Worm (Caenorhabditis elegans) whole organism, young adult: ENCODE results near the gene pes-8.
"Not testable (repeated sequence)": the region's sequence is repeated elsewhere in the genome, so short reads cannot be mapped to it uniquely, and the experiment has no call there.

ENCODE experiments used
- B0035.1 ChIP-seq: sonication (generic microtip); optimal IDR thresholded peaks from 2 replicates; lab custom pipeline; 2016; ENCODE audit warnings: missing genetic modification characterization, mild to moderate bottlenecking, missing compliant biosample characterization, missing genotype, missing genetic modification reagents
- B0261.1 ChIP-seq: sonication (generic microtip); optimal IDR thresholded peaks from 2 replicates; lab custom pipeline; 2016; ENCODE audit warnings: mild to moderate bottlenecking, missing genetic modification characterization, moderate library complexity, missing compliant biosample characterization
- C06A6.2 ChIP-seq: fragments of 200-800 bp; sonication (Bioruptor generic); conservative IDR thresholded peaks from 2 replicates; pipeline ENCODE4 v1.3.6; 2022; ENCODE audit warnings: missing genetic modification characterization, missing compliant biosample characterization
- F10E7.11 ChIP-seq: sonication (generic microtip); optimal IDR thresholded peaks from 2 replicates; lab custom pipeline; 2017; ENCODE audit warnings: mild to moderate bottlenecking, missing genetic modification characterization, moderate library complexity, missing compliant biosample characterization
- F33H1.4 ChIP-seq: fragments of 200-800 bp; sonication (Bioruptor generic); IDR thresholded peaks from 2 replicates; pipeline ENCODE4 v1.3.6; 2022; ENCODE audit warnings: missing genetic modification reagents, missing genetic modification characterization, missing compliant biosample characterization
- K11D2.4 ChIP-seq: fragments of 200-800 bp; sonication (Bioruptor generic); IDR thresholded peaks from 2 replicates; pipeline ENCODE4 v1.3.6; 2022; ENCODE audit warnings: missing genetic modification reagents, missing genetic modification characterization, missing compliant biosample characterization
- Y67H2A.10 ChIP-seq: fragments of 200-800 bp; sonication (Bioruptor generic); conservative IDR thresholded peaks from 2 replicates; pipeline ENCODE4 v1.3.6; 2022; ENCODE audit warnings: missing genetic modification reagents, missing genetic modification characterization, missing compliant biosample characterization
- Y95B8A.8 ChIP-seq: fragments of 200-800 bp; sonication (Bioruptor generic); IDR thresholded peaks from 2 replicates; pipeline ENCODE4 v1.3.6; 2022; ENCODE audit warnings: missing genetic modification reagents, missing genetic modification characterization, missing compliant biosample characterization
- bed-1 ChIP-seq: fragments of 200-800 bp; sonication (Bioruptor generic); IDR thresholded peaks from 2 replicates; pipeline ENCODE4 v1.3.6; 2022; ENCODE audit warnings: missing genetic modification reagents, missing genetic modification characterization, missing compliant biosample characterization
- ceh-40 ChIP-seq: fragments of 200-800 bp; sonication (Bioruptor generic); IDR thresholded peaks from 2 replicates; pipeline ENCODE4 v1.3.6; 2022; ENCODE audit warnings: missing genetic modification characterization, missing compliant biosample characterization
- ceh-91 ChIP-seq: fragments of 200-800 bp; sonication (Bioruptor generic); IDR thresholded peaks from 2 replicates; pipeline ENCODE4 v1.3.6; 2022; ENCODE audit warnings: missing genetic modification reagents, missing genetic modification characterization, missing compliant biosample characterization
- egl-18 ChIP-seq: fragments of 200-800 bp; sonication (Bioruptor generic); IDR thresholded peaks from 2 replicates; pipeline ENCODE4 v1.3.6; 2022; ENCODE audit warnings: missing genetic modification reagents, missing genetic modification characterization, missing compliant biosample characterization
- ekl-4 ChIP-seq: fragments of 200-800 bp; sonication (Bioruptor generic); IDR thresholded peaks from 2 replicates; pipeline ENCODE4 v1.3.6; 2022; ENCODE audit warnings: missing genetic modification reagents, missing genetic modification characterization, missing compliant biosample characterization
- ets-4 ChIP-seq: fragments of 200-800 bp; sonication (Bioruptor generic); optimal IDR thresholded peaks from 2 replicates; lab custom pipeline; 2018; ENCODE audit warnings: mild to moderate bottlenecking, missing genetic modification characterization, missing compliant biosample characterization
- him-1 ChIP-seq: sonication (generic microtip); optimal IDR thresholded peaks from 2 replicates; lab custom pipeline; 2016; ENCODE audit warnings: missing genotype, missing genetic modification reagents, missing genetic modification characterization, missing compliant biosample characterization
- lag-1 ChIP-seq: fragments of 200-800 bp; sonication (Bioruptor generic); IDR thresholded peaks from 2 replicates; pipeline ENCODE4 v1.3.6; 2022; ENCODE audit warnings: missing genetic modification reagents, missing genetic modification characterization, missing compliant biosample characterization
- let-526 ChIP-seq: fragments of 200-800 bp; sonication (Bioruptor generic); IDR thresholded peaks from 2 replicates; pipeline ENCODE4 v1.3.6; 2022; ENCODE audit warnings: missing genetic modification reagents, missing genetic modification characterization, missing compliant biosample characterization
- lsy-27 ChIP-seq: sonication (generic microtip); optimal IDR thresholded peaks from 2 replicates; lab custom pipeline; 2017; ENCODE audit warnings: missing genetic modification characterization, mild to moderate bottlenecking, missing compliant biosample characterization, antibody characterized with exemption, missing genotype, borderline replicate concordance; ENCODE audit not compliant: insufficient read depth
- madf-10 ChIP-seq: sonication (generic microtip); optimal IDR thresholded peaks from 2 replicates; lab custom pipeline; 2016; ENCODE audit warnings: mild to moderate bottlenecking, missing genetic modification characterization, missing compliant biosample characterization
- madf-3 ChIP-seq: fragments of 200-800 bp; sonication (Bioruptor generic); IDR thresholded peaks from 2 replicates; pipeline ENCODE4 v1.3.6; 2022; ENCODE audit warnings: missing genetic modification reagents, missing genetic modification characterization, missing compliant biosample characterization
- mcd-1 ChIP-seq: fragments of 200-800 bp; sonication (Bioruptor generic); IDR thresholded peaks from 2 replicates; pipeline ENCODE4 v1.3.6; 2022; ENCODE audit warnings: missing genetic modification reagents, missing genetic modification characterization, missing compliant biosample characterization
- nfya-2 ChIP-seq: fragments of 200-800 bp; sonication (Bioruptor generic); IDR thresholded peaks from 2 replicates; pipeline ENCODE4 v1.3.6; 2022; ENCODE audit warnings: missing genetic modification reagents, missing genetic modification characterization, missing compliant biosample characterization
- nhr-120 ChIP-seq: fragments of 200-800 bp; sonication (Bioruptor generic); IDR thresholded peaks from 2 replicates; pipeline ENCODE4 v1.3.6; 2022; ENCODE audit warnings: missing genetic modification characterization, missing compliant biosample characterization
- nhr-179 ChIP-seq: sonication (generic microtip); optimal IDR thresholded peaks from 2 replicates; lab custom pipeline; 2016; ENCODE audit warnings: mild to moderate bottlenecking, missing genetic modification characterization, missing compliant biosample characterization
- nhr-80 ChIP-seq: sonication (generic microtip); optimal IDR thresholded peaks from 2 replicates; lab custom pipeline; 2016; ENCODE audit warnings: missing genetic modification characterization, missing compliant biosample characterization
- repo-1 ChIP-seq: sonication (generic microtip); optimal IDR thresholded peaks from 2 replicates; lab custom pipeline; 2017; ENCODE audit warnings: mild to moderate bottlenecking, missing genetic modification characterization, missing compliant biosample characterization
- unc-130 ChIP-seq: sonication (generic microtip); optimal IDR thresholded peaks from 2 replicates; lab custom pipeline; 2016; ENCODE audit warnings: missing genetic modification reagents, missing genetic modification characterization, missing compliant biosample characterization
- xnd-1 ChIP-seq: sonication (generic microtip); optimal IDR thresholded peaks from 2 replicates; lab custom pipeline; 2016; ENCODE audit warnings: missing genotype, missing genetic modification reagents, missing genetic modification characterization, missing compliant biosample characterization
- ztf-26 ChIP-seq: sonication (generic microtip); optimal IDR thresholded peaks from 2 replicates; lab custom pipeline; 2017; ENCODE audit warnings: missing genetic modification characterization, missing compliant biosample characterization

pes-8 gene

ce11 chrX:9251488-9251887 lies at the start of gene pes-8:
Gene pes-8, plus strand, starts transcription at chrX:9251788.
- TF ChIP-seq C06A6.2 (GFP tag; lab: Robert Waterston, UW) (no peak), nfya-2 (GFP tag; lab: Robert Waterston, UW) (no peak), ekl-4 (GFP tag; lab: Robert Waterston, UW) (no peak), lag-1 (no peak), B0261.1 (no peak), nhr-179 (tag; lab: Kevin White, UChicago) (no peak), ceh-40 (no peak), nhr-120 (GFP tag; lab: Robert Waterston, UW) (no peak), unc-130 (GFP tag; lab: Kevin White, UChicago) (no peak), him-1 (tag; lab: Kevin White, UChicago) (no peak), ets-4 (GFP tag; lab: Kevin White, UChicago) (no peak), egl-18 (GFP tag; lab: Robert Waterston, UW) (no peak), mcd-1 (GFP tag; lab: Robert Waterston, UW) (no peak), madf-10 (tag; lab: Kevin White, UChicago) (no peak), xnd-1 (no peak), ztf-26 (no peak), lsy-27 (no peak)
- TF ChIP-seq, all 124 proteins: peak for 0

ce11 chrX:9203468-9203867 lies 48.1 kb upstream of the pes-8 start, which contains the start of gene crb-3:
Gene crb-3, plus strand, starts transcription at chrX:9203768.
- TF ChIP-seq Y95B8A.8 (GFP tag; lab: Robert Waterston, UW); lsy-27; xnd-1: not testable (repeated sequence)

- no peak for TF ChIP-seq madf-3
These were observed 46.6 kb upstream of the pes-8 start for ce11 chrX:9204986-9205385.

- TF ChIP-seq F10E7.11 (tag; lab: Kevin White, UChicago): no peak
These were observed 44.9 kb upstream of the pes-8 start for ce11 chrX:9206731-9207130.

- TF ChIP-seq ekl-4 (GFP tag; lab: Robert Waterston, UW) (no peak), nhr-80 (peak; percentile 30)
These were observed 43.1 kb upstream of the pes-8 start for ce11 chrX:9208492-9208891.

- TF ChIP-seq F10E7.11 (tag; lab: Kevin White, UChicago) (no peak), let-526 (GFP tag; lab: Robert Waterston, UW) (no peak), xnd-1 (no peak), F33H1.4 (GFP tag; lab: Robert Waterston, UW) (no peak), K11D2.4 (no peak), Y67H2A.10 (GFP tag; lab: Robert Waterston, UW) (no peak), B0035.1 (tag; lab: Kevin White, UChicago) (no peak), repo-1 (no peak), ceh-91 (GFP tag; lab: Robert Waterston, UW) (no peak)
These were observed 42.7 kb upstream of the pes-8 start for ce11 chrX:9208933-9209332.

ce11 chrX:9210086-9210485 lies 41.5 kb upstream of the pes-8 start:
- TF ChIP-seq bed-1 (GFP tag; lab: Robert Waterston, UW): no peak
- TF ChIP-seq nhr-80: peak; percentile 73
- TF ChIP-seq, all 124 proteins: peak for 1
